Worm (Caenorhabditis elegans) whole organism, L4 larva: ENCODE measurements around the gene srv-10.

ENCODE experiments used
- ceh-28 ChIP-seq: fragments of 150-350 bp; optimal IDR thresholded peaks from 2 replicates; lab custom pipeline; 2014; ENCODE audit warnings: missing biosample characterization, missing genetic modification reagents, missing genetic modification characterization
- egl-27 ChIP-seq: sonication (generic microtip); optimal IDR thresholded peaks from 3 replicates; lab custom pipeline; 2017; ENCODE audit warnings: missing biosample characterization, missing genetic modification reagents, missing genetic modification characterization
- hlh-30 ChIP-seq: sonication (generic microtip); optimal IDR thresholded peaks from 2 replicates; lab custom pipeline; 2017; ENCODE audit warnings: antibody characterized with exemption, mild to moderate bottlenecking, missing genetic modification characterization, missing compliant biosample characterization; ENCODE audit not compliant: insufficient read depth
- nhr-237 ChIP-seq: sonication (generic microtip); optimal IDR thresholded peaks from 2 replicates; lab custom pipeline; 2017; ENCODE audit warnings: missing biosample characterization, missing genetic modification characterization
- nhr-76 ChIP-seq: fragments of 150-350 bp; optimal IDR thresholded peaks from 2 replicates; lab custom pipeline; 2014; ENCODE audit warnings: missing biosample characterization, missing genetic modification characterization
- pqm-1 ChIP-seq: sonication (generic microtip); optimal IDR thresholded peaks from 2 replicates; lab custom pipeline; 2017; ENCODE audit warnings: missing biosample characterization, missing genetic modification characterization

ce11 chrV:13406511-13406910, 17.2 kb upstream of the srv-10 start, which contains the start of gene F53F1.2:
- no peak for TF ChIP-seq ceh-28 (tag; lab: Kevin White, UChicago)
- no peak for TF ChIP-seq pqm-1
- no peak for TF ChIP-seq egl-27 (tag; lab: Kevin White, UChicago)
- TF ChIP-seq nhr-76 (tag; lab: Kevin White, UChicago): no peak
- no peak for TF ChIP-seq hlh-30
- TF ChIP-seq nhr-237 (tag; lab: Kevin White, UChicago): no peak
